Fruit fly (Drosophila melanogaster): Measurements from ENCODE around the gene ImpE2.

ImpE2 gene

DNA sequence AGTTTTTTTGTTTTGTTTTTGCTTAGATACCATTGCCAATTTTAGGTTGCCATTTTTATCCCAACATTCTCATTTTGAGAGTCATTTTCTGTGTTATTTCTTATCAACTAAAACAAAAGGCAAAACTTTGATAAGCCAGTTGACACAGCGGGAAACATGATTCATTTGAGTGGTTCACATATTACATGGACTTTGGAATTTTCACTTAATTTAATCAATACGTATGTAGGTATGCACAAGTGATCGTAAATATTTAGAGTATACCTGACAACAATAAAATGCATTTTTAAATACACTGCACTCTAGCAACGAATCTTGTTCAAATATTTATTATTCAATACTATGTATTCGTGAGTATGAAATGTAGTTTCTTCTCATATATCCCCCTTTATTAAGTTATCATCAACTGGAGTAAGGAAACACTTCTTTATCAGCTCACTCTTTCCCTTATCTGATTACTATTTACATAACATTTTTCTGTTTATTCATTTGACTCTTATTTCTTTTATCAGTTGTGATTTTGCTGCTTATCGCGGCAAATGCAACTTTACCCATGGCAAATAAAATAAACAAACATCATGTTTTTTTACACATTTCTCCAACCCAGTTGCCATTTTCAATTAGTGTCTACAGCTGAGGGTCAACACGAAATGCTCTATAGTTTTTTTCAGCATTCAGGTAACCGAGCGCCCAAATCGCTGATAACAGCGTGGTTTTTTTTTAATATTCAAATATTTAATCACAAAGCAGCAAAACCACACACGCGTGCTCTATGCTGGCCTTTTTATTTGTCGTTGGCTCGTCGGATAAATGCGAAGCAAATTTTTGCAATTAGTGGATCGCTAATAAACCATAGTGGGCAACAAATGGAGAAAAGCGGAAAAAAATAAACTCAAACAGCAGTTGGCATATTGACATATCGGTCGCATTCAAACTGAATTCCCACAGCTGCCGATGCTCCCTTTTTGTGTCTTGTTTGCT, 6.3 kb upstream of the ImpE2 start (continued):
- TF ChIP-seq ERR (GFP tag; optimal IDR thresholded peaks at IDR 0.05) (no peak), CG12942 (GFP tag; optimal IDR thresholded peaks at IDR 0.05) (no peak), NFAT (GFP tag; IDR thresholded peaks at IDR 0.05) (no peak), luna (GFP tag; optimal IDR thresholded peaks at IDR 0.05) (no peak), CG9932 (GFP tag; IDR thresholded peaks at IDR 0.05) (no peak), CG43689 (GFP tag; IDR thresholded peaks at IDR 0.05) (no peak), CG13296 (GFP tag; optimal IDR thresholded peaks at IDR 0.05) (peak; percentile 6), CG16813 (GFP tag; IDR thresholded peaks at IDR 0.05; ENCODE audit: partially characterized antibody) (no peak), ac (GFP tag; optimal IDR thresholded peaks at IDR 0.05) (peak; percentile 66), chinmo (GFP tag; IDR thresholded peaks at IDR 0.05; ENCODE audit: partially characterized antibody) (no peak), croc (GFP tag; conservative IDR thresholded peaks at IDR 0.05) (no peak), Neu2 (GFP tag; optimal IDR thresholded peaks at IDR 0.05; ENCODE audit: borderline replicate concordance) (no peak), CG7839 (tag; optimal IDR thresholded peaks at IDR 0.05) (no peak), Meics (GFP tag; optimal IDR thresholded peaks at IDR 0.05) (peak; percentile 31), crol (GFP tag; IDR thresholded peaks at IDR 0.05) (no peak), cg (GFP tag; optimal IDR thresholded peaks at IDR 0.05) (no peak), CG4360 (GFP tag; IDR thresholded peaks at IDR 0.05) (no peak), CG3726 (GFP tag; IDR thresholded peaks at IDR 0.05) (no peak), CG12219 (GFP tag; optimal IDR thresholded peaks at IDR 0.05) (peak; percentile 19), CG10979 (tag; optimal IDR thresholded peaks at IDR 0.05) (no peak), Ada2b (GFP tag; IDR thresholded peaks at IDR 0.05) (no peak), unpg (GFP tag; optimal IDR thresholded peaks at IDR 0.05) (no peak), exex (tag; optimal IDR thresholded peaks at IDR 0.05) (no peak), Hsf (GFP tag; optimal IDR thresholded peaks at IDR 0.05) (peak; percentile 2), tup (GFP tag; optimal IDR thresholded peaks at IDR 0.05) (no peak), HmgZ (tag; optimal IDR thresholded peaks at IDR 0.05) (no peak), danr (GFP tag; IDR thresholded peaks at IDR 0.05) (no peak), CG17328 (GFP tag; IDR thresholded peaks at IDR 0.05) (no peak), Dip2 (GFP tag; IDR thresholded peaks at IDR 0.05) (no peak), sug (tag; optimal IDR thresholded peaks at IDR 0.05) (no peak), CG4282 (GFP tag; optimal IDR thresholded peaks at IDR 0.05) (no peak), Doc2 (GFP tag; IDR thresholded peaks at IDR 0.05) (no peak), Sry-β (GFP tag; optimal IDR thresholded peaks at IDR 0.05) (peak; percentile 15), lola (GFP tag; optimal IDR thresholded peaks at IDR 0.05) (peak in 1 of 3 experiments; percentile 54), twi (tag; optimal IDR thresholded peaks at IDR 0.05) (no peak), br (optimal IDR thresholded peaks at IDR 0.05) (no peak), CG2116 (GFP tag; optimal IDR thresholded peaks at IDR 0.05) (no peak), jing (GFP tag; optimal IDR thresholded peaks at IDR 0.05) (no peak), CG13624 (GFP tag; optimal IDR thresholded peaks at IDR 0.05) (no peak), CG9727 (GFP tag; optimal IDR thresholded peaks at IDR 0.05) (peak; percentile 56), jigr1 (GFP tag; IDR thresholded peaks at IDR 0.05) (no peak), NC2β (GFP tag; optimal IDR thresholded peaks at IDR 0.05) (no peak), lbe (GFP tag; optimal IDR thresholded peaks at IDR 0.05) (no peak), NC2α (GFP tag; optimal IDR thresholded peaks at IDR 0.05) (no peak), CG2129 (GFP tag; IDR thresholded peaks at IDR 0.05; ENCODE audit: partially characterized antibody) (no peak), h (optimal IDR thresholded peaks at IDR 0.05) (no peak), amos (GFP tag; IDR thresholded peaks at IDR 0.05; ENCODE audit: partially characterized antibody) (no peak), wor (GFP tag; IDR thresholded peaks at IDR 0.05) (no peak), cas (GFP tag; IDR thresholded peaks at IDR 0.05) (no peak), cwo (GFP tag; optimal IDR thresholded peaks at IDR 0.05) (no peak)

Measured in whole organism, embryonic.